Worm (Caenorhabditis elegans) whole organism, late embryonic: ENCODE data around the gene K09E2.3.

Experiments
- C08G9.2 ChIP-seq: sonication (generic microtip); optimal IDR thresholded peaks from 2 replicates; lab custom pipeline; 2016; ENCODE audit warnings: mild to moderate bottlenecking, missing genetic modification characterization, moderate library complexity, missing compliant biosample characterization
- C38D4.7 ChIP-seq: fragments of 200-800 bp; sonication (Bioruptor generic); optimal IDR thresholded peaks from 2 replicates; lab custom pipeline; 2018; ENCODE audit warnings: mild to moderate bottlenecking, missing genetic modification characterization, moderate library complexity, missing compliant biosample characterization
- F13H6.1 ChIP-seq: sonication (generic microtip); optimal IDR thresholded peaks from 2 replicates; lab custom pipeline; 2016; ENCODE audit warnings: missing genetic modification characterization, missing compliant biosample characterization
- K09A11.1 ChIP-seq: sonication (generic microtip); optimal IDR thresholded peaks from 2 replicates; lab custom pipeline; 2017; ENCODE audit warnings: antibody characterized with exemption, mild to moderate bottlenecking, missing genetic modification characterization, missing compliant biosample characterization; ENCODE audit not compliant: insufficient read depth
- T23F11.4 ChIP-seq: fragments of 200-800 bp; sonication (Bioruptor generic); optimal IDR thresholded peaks from 2 replicates; lab custom pipeline; 2018; ENCODE audit warnings: mild to moderate bottlenecking, missing genetic modification characterization, missing compliant biosample characterization
- ceh-18 ChIP-seq: sonication (generic microtip); optimal IDR thresholded peaks from 2 replicates; lab custom pipeline; 2016; ENCODE audit warnings: missing genetic modification characterization, missing compliant biosample characterization
- ceh-2 ChIP-seq: sonication (generic microtip); optimal IDR thresholded peaks from 2 replicates; lab custom pipeline; 2016; ENCODE audit warnings: missing genotype, missing genetic modification characterization, missing compliant biosample characterization
- ceh-22 ChIP-seq: sonication (generic microtip); optimal IDR thresholded peaks from 2 replicates; lab custom pipeline; 2017; ENCODE audit warnings: missing biosample characterization, missing genetic modification characterization
- ceh-24 ChIP-seq: sonication (generic microtip); optimal IDR thresholded peaks from 2 replicates; lab custom pipeline; 2016; ENCODE audit warnings: mild to moderate bottlenecking, missing genetic modification characterization, missing compliant biosample characterization
- ceh-30 ChIP-seq: fragments of 150-350 bp; optimal IDR thresholded peaks from 2 replicates; lab custom pipeline; 2014; ENCODE audit warnings: missing biosample characterization, missing genetic modification characterization
- ceh-31 ChIP-seq: sonication (generic microtip); optimal IDR thresholded peaks from 2 replicates; lab custom pipeline; 2016; ENCODE audit warnings: missing genetic modification characterization, missing compliant biosample characterization
- ceh-34 ChIP-seq: sonication (generic microtip); optimal IDR thresholded peaks from 2 replicates; lab custom pipeline; 2016; ENCODE audit warnings: mild to moderate bottlenecking, missing genetic modification characterization, missing compliant biosample characterization
- ceh-45 ChIP-seq: fragments of 200-800 bp; sonication (Bioruptor generic); IDR thresholded peaks from 2 replicates; pipeline ENCODE4 v1.3.6; 2022; ENCODE audit warnings: missing genetic modification reagents, missing genetic modification characterization, missing compliant biosample characterization
- che-1 ChIP-seq: sonication (generic microtip); optimal IDR thresholded peaks from 2 replicates; lab custom pipeline; 2016; ENCODE audit warnings: mild to moderate bottlenecking, missing genetic modification characterization, missing compliant biosample characterization
- elt-2 ChIP-seq: sonication (generic microtip); optimal IDR thresholded peaks from 2 replicates; lab custom pipeline; 2016; ENCODE audit warnings: missing genetic modification reagents, missing genetic modification characterization, missing compliant biosample characterization
- eyg-1 ChIP-seq: sonication (generic microtip); optimal IDR thresholded peaks from 2 replicates; lab custom pipeline; 2016; ENCODE audit warnings: missing genotype, missing genetic modification characterization, missing compliant biosample characterization
- fax-1 ChIP-seq: sonication (generic microtip); optimal IDR thresholded peaks from 2 replicates; lab custom pipeline; 2016; ENCODE audit warnings: missing genotype, missing genetic modification characterization, missing compliant biosample characterization
- fkh-10 ChIP-seq: fragments of 150-350 bp; optimal IDR thresholded peaks from 2 replicates; lab custom pipeline; 2014; ENCODE audit warnings: missing biosample characterization, missing genetic modification reagents, missing genetic modification characterization
- fkh-6 ChIP-seq: sonication (generic microtip); optimal IDR thresholded peaks from 2 replicates; lab custom pipeline; 2016; ENCODE audit warnings: missing genetic modification characterization, missing compliant biosample characterization
- gmeb-2 ChIP-seq: sonication (generic microtip); optimal IDR thresholded peaks from 2 replicates; lab custom pipeline; 2016; ENCODE audit warnings: missing genetic modification characterization, inconsistent platforms, missing compliant biosample characterization
- hlh-13 ChIP-seq: fragments of 200-800 bp; sonication (Bioruptor generic); optimal IDR thresholded peaks from 2 replicates; lab custom pipeline; 2018; ENCODE audit warnings: mild to moderate bottlenecking, missing genetic modification characterization, missing compliant biosample characterization
- hlh-15 ChIP-seq: sonication (generic microtip); optimal IDR thresholded peaks from 2 replicates; lab custom pipeline; 2016; ENCODE audit warnings: missing genetic modification characterization, missing compliant biosample characterization
- hlh-30 ChIP-seq: sonication (generic microtip); optimal IDR thresholded peaks from 2 replicates; lab custom pipeline; 2017; ENCODE audit warnings: antibody characterized with exemption, missing genetic modification characterization, missing compliant biosample characterization; ENCODE audit not compliant: insufficient read depth
- hlh-6 ChIP-seq: sonication (generic microtip); optimal IDR thresholded peaks from 2 replicates; lab custom pipeline; 2016; ENCODE audit warnings: missing genotype, missing genetic modification characterization, missing compliant biosample characterization
- hlh-8 ChIP-seq: sonication (generic microtip); optimal IDR thresholded peaks from 2 replicates; lab custom pipeline; 2016; ENCODE audit warnings: missing genotype, missing genetic modification characterization, missing compliant biosample characterization
- madf-2 ChIP-seq: sonication (generic microtip); optimal IDR thresholded peaks from 2 replicates; lab custom pipeline; 2017; ENCODE audit warnings: missing genetic modification characterization, missing compliant biosample characterization
- nfya-1 ChIP-seq: sonication (generic microtip); optimal IDR thresholded peaks from 2 replicates; lab custom pipeline; 2017; ENCODE audit warnings: missing genetic modification characterization, mild to moderate bottlenecking, missing compliant biosample characterization, antibody characterized with exemption, moderate library complexity
- nhr-11 ChIP-seq: fragments of 150-350 bp; optimal IDR thresholded peaks from 2 replicates; lab custom pipeline; 2014; ENCODE audit warnings: missing biosample characterization, missing genetic modification characterization
- nhr-232 ChIP-seq: sonication (generic microtip); optimal IDR thresholded peaks from 2 replicates; lab custom pipeline; 2016; ENCODE audit warnings: missing genetic modification characterization, missing compliant biosample characterization
- odd-2 ChIP-seq: sonication (generic microtip); optimal IDR thresholded peaks from 2 replicates; lab custom pipeline; 2017; ENCODE audit warnings: antibody characterized with exemption, mild to moderate bottlenecking, missing genetic modification characterization, missing compliant biosample characterization
- pag-3 ChIP-seq: sonication (generic microtip); optimal IDR thresholded peaks from 2 replicates; lab custom pipeline; 2016; ENCODE audit warnings: missing compliant biosample characterization, missing genetic modification characterization, borderline replicate concordance
- pat-9 ChIP-seq: fragments of 200-800 bp; sonication (Bioruptor generic); optimal IDR thresholded peaks from 2 replicates; lab custom pipeline; 2018; ENCODE audit warnings: mild to moderate bottlenecking, missing genetic modification characterization, moderate library complexity, missing compliant biosample characterization
- pax-1 ChIP-seq: fragments of 150-350 bp; optimal IDR thresholded peaks from 2 replicates; lab custom pipeline; 2014; ENCODE audit warnings: missing biosample characterization, missing genetic modification characterization
- pros-1 ChIP-seq: fragments of 150-350 bp; optimal IDR thresholded peaks from 2 replicates; lab custom pipeline; 2014; ENCODE audit warnings: missing biosample characterization, missing genetic modification reagents, missing genetic modification characterization
- ref-2 ChIP-seq: sonication (generic microtip); optimal IDR thresholded peaks from 2 replicates; lab custom pipeline; 2016; ENCODE audit warnings: missing genetic modification characterization, missing compliant biosample characterization
- rnt-1 ChIP-seq: sonication (generic microtip); optimal IDR thresholded peaks from 2 replicates; lab custom pipeline; 2016; ENCODE audit warnings: missing genetic modification characterization, missing compliant biosample characterization
- sox-2 ChIP-seq: fragments of 200-800 bp; sonication (Bioruptor generic); IDR thresholded peaks from 2 replicates; pipeline ENCODE4 v1.3.6; 2022; ENCODE audit warnings: missing genetic modification reagents, missing genetic modification characterization, missing compliant biosample characterization
- syd-9 ChIP-seq: sonication (generic microtip); optimal IDR thresholded peaks from 2 replicates; lab custom pipeline; 2016; ENCODE audit warnings: mild to moderate bottlenecking, missing genetic modification characterization, moderate library complexity, missing compliant biosample characterization
- tbx-2 ChIP-seq: sonication (generic microtip); optimal IDR thresholded peaks from 2 replicates; lab custom pipeline; 2016; ENCODE audit warnings: missing genetic modification characterization, missing compliant biosample characterization
- ttx-3 ChIP-seq: sonication (generic microtip); optimal IDR thresholded peaks from 2 replicates; lab custom pipeline; 2016; ENCODE audit warnings: missing genetic modification reagents, missing genetic modification characterization, missing compliant biosample characterization
- unc-42 ChIP-seq: sonication (generic microtip); optimal IDR thresholded peaks from 2 replicates; lab custom pipeline; 2016; ENCODE audit warnings: missing genotype, missing genetic modification characterization, missing compliant biosample characterization
- zip-5 ChIP-seq: sonication (generic microtip); optimal IDR thresholded peaks from 2 replicates; lab custom pipeline; 2016; ENCODE audit warnings: missing genetic modification characterization, missing compliant biosample characterization

Gene K09E2.3

DNA sequence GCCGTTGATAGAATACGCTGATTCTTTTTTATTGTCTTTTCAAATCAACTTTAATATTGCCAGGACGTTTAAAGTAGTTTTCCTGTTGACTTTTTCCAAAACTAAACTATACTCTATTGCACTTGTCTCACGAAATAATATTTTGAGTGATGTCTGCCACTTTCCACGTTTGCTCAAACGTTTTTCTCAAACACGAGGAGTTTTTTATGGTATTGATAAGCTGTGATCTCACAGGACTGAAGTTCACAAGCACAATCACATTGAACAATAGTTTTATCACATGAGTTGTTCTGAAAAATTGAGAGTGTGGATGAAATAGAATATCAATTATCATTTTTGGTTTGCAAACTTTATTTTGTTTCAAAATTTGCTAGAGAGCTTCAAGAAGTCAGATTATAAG is 47.0 kb downstream of the K09E2.3 start:
- TF ChIP-seq ceh-2 (tag; lab: Kevin White, UChicago): no peak
- TF ChIP-seq rnt-1 (tag; lab: Kevin White, UChicago): no peak
- no peak for TF ChIP-seq K09A11.1 (tag; lab: Kevin White, UChicago)
- TF ChIP-seq sox-2 (GFP tag; lab: Robert Waterston, UW): no peak
- TF ChIP-seq pax-1 (tag; lab: Kevin White, UChicago): no peak
- TF ChIP-seq fkh-6 (tag; lab: Kevin White, UChicago): no peak
- no peak for TF ChIP-seq fkh-10 (GFP tag; lab: Kevin White, UChicago)
- no peak for TF ChIP-seq hlh-30 (tag; lab: Kevin White, UChicago)

DNA sequence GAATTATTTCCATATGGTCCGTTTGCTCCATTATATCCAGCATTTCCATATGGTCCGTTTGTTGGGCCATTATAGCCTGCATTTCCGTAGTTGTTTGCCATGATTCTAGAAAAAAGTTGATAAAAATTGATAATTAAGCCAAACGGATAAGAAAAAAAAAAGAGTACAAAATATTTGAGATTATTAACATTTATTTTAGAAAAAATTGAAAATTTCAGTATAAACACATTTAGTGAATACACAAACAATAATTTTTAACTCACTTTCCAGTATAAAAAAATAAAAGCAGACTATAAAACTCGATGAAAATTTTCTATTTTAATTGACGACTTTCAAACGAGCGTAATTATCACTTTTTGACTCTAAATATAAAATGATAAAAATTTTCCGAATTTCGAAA is 47.8 kb downstream of the K09E2.3 start, which contains the start of gene F53A9.9:
Gene F53A9.9, minus strand, starts transcription at position 101 of the 400 bp plus-strand sequence.
- TF ChIP-seq gmeb-2 (tag; lab: Kevin White, UChicago) (no peak), ttx-3 (no peak), nhr-11 (tag; lab: Kevin White, UChicago) (no peak), ceh-31 (no peak), C38D4.7 (GFP tag; lab: Kevin White, UChicago) (no peak)

DNA sequence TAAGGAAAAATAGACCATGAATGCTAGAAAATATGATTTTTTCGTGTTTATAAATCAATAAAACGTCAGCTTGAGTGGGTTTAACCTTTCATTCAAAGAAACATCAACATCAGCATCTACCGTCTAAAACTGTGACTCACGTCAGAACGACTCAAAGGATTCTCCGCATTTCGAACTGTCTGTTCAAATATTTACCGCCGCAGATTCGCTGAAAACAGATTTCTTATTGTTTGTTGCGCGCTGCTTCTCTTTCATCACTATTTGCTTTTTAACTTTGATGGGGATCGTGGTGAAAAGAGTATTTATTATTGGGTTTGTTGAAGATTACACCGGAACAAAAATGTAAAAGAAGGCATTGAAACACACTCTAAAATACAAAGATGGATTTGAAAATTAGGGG is 48.4 kb downstream of the K09E2.3 start:
- TF ChIP-seq gmeb-2 (tag; lab: Kevin White, UChicago) (no peak), ceh-45 (no peak), ceh-22 (tag; lab: Kevin White, UChicago) (no peak), pros-1 (tag; lab: Kevin White, UChicago) (no peak), pag-3 (tag; lab: Kevin White, UChicago) (no peak), ceh-2 (tag; lab: Kevin White, UChicago) (no peak)

DNA sequence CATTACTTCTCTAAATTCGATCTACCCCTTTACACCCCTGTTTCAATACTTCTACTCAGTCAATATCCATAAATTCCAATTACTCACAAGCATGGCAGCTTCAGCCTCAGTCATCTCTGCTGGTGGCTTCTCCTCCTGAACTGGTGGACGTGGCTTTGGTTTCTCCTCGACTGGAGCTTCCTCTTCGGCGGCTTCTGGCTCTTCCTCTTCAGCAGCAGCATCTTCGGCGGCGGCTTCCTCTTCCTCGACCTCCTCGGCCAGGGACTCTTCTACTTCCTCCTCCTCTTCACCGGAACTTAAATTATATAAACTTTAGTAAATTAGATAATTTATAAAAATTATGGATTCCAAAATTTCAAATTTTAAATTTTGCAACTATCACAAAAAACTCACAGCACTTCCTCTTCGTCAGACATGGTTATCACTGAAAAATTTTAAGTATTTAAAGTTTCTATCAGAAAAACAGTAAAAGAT is 50.3 kb downstream of the K09E2.3 start, which contains the start of gene tnt-2:
Gene tnt-2, minus strand, starts transcription at position 424 of the 474 bp plus-strand sequence.
- TF ChIP-seq ceh-30 (no peak), ref-2 (tag; lab: Kevin White, UChicago) (no peak), che-1 (tag; lab: Kevin White, UChicago) (no peak), pag-3 (tag; lab: Kevin White, UChicago) (no peak), tbx-2 (tag; lab: Kevin White, UChicago) (no peak), hlh-13 (GFP tag; lab: Kevin White, UChicago) (no peak), T23F11.4 (no peak), nhr-232 (tag; lab: Kevin White, UChicago) (no peak), C08G9.2 (tag; lab: Kevin White, UChicago) (no peak), odd-2 (tag; lab: Kevin White, UChicago) (no peak), ceh-24 (tag; lab: Kevin White, UChicago) (no peak), ceh-45 (no peak), fax-1 (tag; lab: Kevin White, UChicago) (no peak), hlh-8 (tag; lab: Kevin White, UChicago) (no peak), rnt-1 (tag; lab: Kevin White, UChicago) (no peak), sox-2 (GFP tag; lab: Robert Waterston, UW) (no peak), zip-5 (tag; lab: Kevin White, UChicago) (no peak), hlh-15 (tag; lab: Kevin White, UChicago) (no peak), unc-42 (no peak), eyg-1 (no peak)

DNA sequence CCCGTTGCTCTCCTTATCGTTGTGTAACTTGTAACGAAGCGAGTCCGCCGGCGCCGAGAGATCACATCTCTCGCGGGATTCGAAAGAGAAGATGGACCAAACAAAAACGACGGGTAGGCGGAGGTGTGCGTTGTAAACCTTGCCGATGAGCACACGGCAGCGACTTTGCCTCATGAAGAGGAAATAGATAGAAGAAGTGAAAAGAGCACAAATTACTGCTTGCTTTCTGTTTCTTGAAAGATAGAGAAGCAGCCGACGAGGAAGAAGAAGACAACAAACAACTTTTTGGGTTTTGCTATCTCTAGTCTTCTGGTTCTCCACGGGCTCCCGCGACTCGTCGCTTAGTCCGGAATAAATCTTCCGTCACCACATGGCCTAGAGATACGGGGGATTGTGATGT is 51.0 kb downstream of the K09E2.3 start:
- TF ChIP-seq elt-2 (tag; lab: Kevin White, UChicago): no peak
- TF ChIP-seq hlh-6 (tag; lab: Kevin White, UChicago): no peak
- TF ChIP-seq F13H6.1 (tag; lab: Kevin White, UChicago): no peak
- no peak for TF ChIP-seq madf-2 (tag; lab: Kevin White, UChicago)
- peak; percentile 25 for TF ChIP-seq nfya-1 (tag; lab: Kevin White, UChicago)
- peak; percentile 97 for TF ChIP-seq ceh-18 (tag; lab: Kevin White, UChicago)
- peak; percentile 43 for TF ChIP-seq tbx-2 (tag; lab: Kevin White, UChicago)
- peak; percentile 90 for TF ChIP-seq rnt-1 (tag; lab: Kevin White, UChicago)
- peak; percentile 2 for TF ChIP-seq syd-9 (tag; lab: Kevin White, UChicago)
- TF ChIP-seq pat-9: peak; percentile 40
- peak; percentile 17 for TF ChIP-seq hlh-8 (tag; lab: Kevin White, UChicago)
- peak; percentile 32 for TF ChIP-seq ceh-34 (tag; lab: Kevin White, UChicago)
- TF ChIP-seq ceh-24 (tag; lab: Kevin White, UChicago): no peak
